Fruit fly (Drosophila melanogaster): Measurements from ENCODE around the gene Snmp1.

DNA sequence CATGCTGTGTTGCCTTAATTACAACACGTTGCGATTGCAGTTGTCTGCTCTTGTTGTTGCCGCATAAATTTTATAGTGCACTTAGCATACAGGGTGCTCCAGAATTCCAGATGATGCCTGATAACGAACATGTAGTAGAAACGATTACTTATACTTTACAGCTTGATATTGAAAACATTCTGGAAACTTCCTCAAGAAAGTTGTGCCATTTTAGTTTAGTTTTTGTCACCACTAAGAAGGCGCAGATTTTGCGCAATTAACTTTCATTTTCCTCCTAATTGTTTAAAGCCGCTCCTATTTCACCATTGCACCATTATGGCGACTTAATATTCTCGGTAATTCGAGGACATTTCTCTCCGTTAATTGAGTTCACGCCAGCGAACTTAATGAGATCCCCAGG, 24.3 kb upstream of the Snmp1 start:
- no peak for TF ChIP-seq ttk (optimal IDR thresholded peaks at IDR 0.05)
- TF ChIP-seq psq (optimal IDR thresholded peaks at IDR 0.05) = no peak

Data from Kc167 (cell line).